Fruit fly (Drosophila melanogaster) whole organism, embryonic: ENCODE data around the gene CG10948.

Source experiments
- Ada2b ChIP-seq: fragments of 200-800 bp; sonication (Bioruptor generic); IDR thresholded peaks from 2 replicates; pipeline ENCODE4 v1.3.6; 2022; ENCODE audit warnings: missing biosample characterization, missing genetic modification characterization
- Blimp-1 ChIP-seq: fragments of 200-800 bp; sonication (Bioruptor generic); optimal IDR thresholded peaks from 3 replicates; lab custom pipeline; 2018; ENCODE audit warnings: missing biosample characterization, missing genetic modification characterization, mild to moderate bottlenecking, moderate library complexity, missing genetic modification reagents
- BtbVII ChIP-seq: fragments of 200-800 bp; sonication (Bioruptor generic); optimal IDR thresholded peaks from 3 replicates; lab custom pipeline; 2017; ENCODE audit warnings: missing biosample characterization, mild to moderate bottlenecking, missing genetic modification characterization
- CG10147 ChIP-seq: fragments of 200-800 bp; sonication (Bioruptor generic); optimal IDR thresholded peaks from 2 replicates; lab custom pipeline; 2019; ENCODE audit warnings: missing biosample characterization, mild to moderate bottlenecking, missing genetic modification characterization, moderate library complexity
- CG11696 ChIP-seq: fragments of 200-800 bp; sonication (Bioruptor generic); IDR thresholded peaks from 2 replicates; pipeline ENCODE4 v1.3.6; 2022; ENCODE audit warnings: missing biosample characterization, missing genetic modification characterization
- CG14667 ChIP-seq: fragments of 200-800 bp; sonication (Bioruptor generic); IDR thresholded peaks from 2 replicates; pipeline ENCODE4 v1.3.6; 2022; ENCODE audit warnings: missing biosample characterization, missing genetic modification characterization
- CG15514 ChIP-seq: fragments of 200-800 bp; sonication (Bioruptor generic); optimal IDR thresholded peaks from 3 replicates; lab custom pipeline; 2017; ENCODE audit warnings: missing biosample characterization, missing genetic modification characterization, mild to moderate bottlenecking, moderate library complexity, missing genetic modification reagents
- CG16779 ChIP-seq: fragments of 200-800 bp; sonication (Bioruptor generic); IDR thresholded peaks from 2 replicates; pipeline ENCODE4 v1.3.6; 2022; ENCODE audit warnings: missing biosample characterization, missing genetic modification characterization
- CG17359 ChIP-seq: fragments of 200-800 bp; sonication (Bioruptor generic); optimal IDR thresholded peaks from 3 replicates; lab custom pipeline; 2018; ENCODE audit warnings: missing biosample characterization, mild to moderate bottlenecking, missing genetic modification characterization, moderate library complexity
- CG17385 ChIP-seq: fragments of 200-800 bp; sonication (Bioruptor generic); optimal IDR thresholded peaks from 3 replicates; lab custom pipeline; 2018; ENCODE audit warnings: missing biosample characterization, mild to moderate bottlenecking, missing genetic modification characterization
- CG2875 ChIP-seq: fragments of 200-800 bp; sonication (Bioruptor generic); optimal IDR thresholded peaks from 2 replicates; lab custom pipeline; 2017; ENCODE audit warnings: missing biosample characterization, mild to moderate bottlenecking, missing genetic modification characterization, missing genetic modification reagents
- CG32532 ChIP-seq: fragments of 200-800 bp; sonication (Bioruptor generic); IDR thresholded peaks from 2 replicates; pipeline ENCODE4 v1.3.6; 2022; ENCODE audit warnings: missing biosample characterization, missing genetic modification characterization
- CG32767 ChIP-seq: fragments of 200-800 bp; sonication (Bioruptor generic); IDR thresholded peaks from 2 replicates; pipeline ENCODE4 v1.3.6; 2022; ENCODE audit warnings: missing biosample characterization, missing genetic modification characterization
- CG3726 ChIP-seq: fragments of 200-800 bp; sonication (Bioruptor generic); IDR thresholded peaks from 3 replicates; pipeline ENCODE4, ENCODE4 v1.3.6; 2022; ENCODE audit warnings: missing biosample characterization, missing genetic modification characterization
- CG3847 ChIP-seq: fragments of 200-800 bp; sonication (Bioruptor generic); IDR thresholded peaks from 2 replicates; pipeline ENCODE4 v1.3.6; 2022; ENCODE audit warnings: missing biosample characterization, missing genetic modification characterization
- CG6791 ChIP-seq: fragments of 200-800 bp; sonication (Bioruptor generic); IDR thresholded peaks from 3 replicates; pipeline ENCODE4 v1.3.6; 2022; ENCODE audit warnings: missing biosample characterization, missing genetic modification characterization; ENCODE audit not compliant: partially characterized antibody
- CG7271 ChIP-seq: fragments of 200-800 bp; sonication (Bioruptor generic); optimal IDR thresholded peaks from 2 replicates; lab custom pipeline; 2018; ENCODE audit warnings: missing biosample characterization, mild to moderate bottlenecking, missing genetic modification characterization, moderate library complexity
- CG7745 ChIP-seq: fragments of 200-800 bp; sonication (Bioruptor generic); optimal IDR thresholded peaks from 2 replicates; lab custom pipeline; 2018; ENCODE audit warnings: missing biosample characterization, mild to moderate bottlenecking, missing genetic modification characterization, moderate library complexity
- CG7963 ChIP-seq: fragments of 200-800 bp; sonication (Bioruptor generic); IDR thresholded peaks from 3 replicates; pipeline ENCODE4 v1.3.6; 2022; ENCODE audit warnings: missing biosample characterization, missing genetic modification characterization; ENCODE audit not compliant: partially characterized antibody
- CTCF ChIP-seq: fragments of 200-800 bp; sonication (Bioruptor generic); optimal IDR thresholded peaks from 2 replicates; lab custom pipeline; 2017; ENCODE audit warnings: missing biosample characterization, mild to moderate bottlenecking, missing genetic modification characterization, moderate library complexity
- CoRest ChIP-seq: fragments of 200-800 bp; sonication (Bioruptor generic); optimal IDR thresholded peaks from 3 replicates; lab custom pipeline; 2018; ENCODE audit warnings: missing biosample characterization, mild to moderate bottlenecking, missing genetic modification characterization, moderate library complexity
- Deaf1 ChIP-seq: fragments of 200-800 bp; optimal IDR thresholded peaks from 3 replicates; lab custom pipeline; 2019; ENCODE audit warnings: missing biosample characterization, mild to moderate bottlenecking, missing genetic modification characterization, moderate library complexity
- Dll ChIP-seq: fragments of 200-800 bp; sonication (Bioruptor generic); IDR thresholded peaks from 4 replicates; pipeline ENCODE4 v1.3.6; 2022; ENCODE audit warnings: missing biosample characterization, missing genetic modification characterization; ENCODE audit not compliant: partially characterized antibody
- E2f1 ChIP-seq: fragments of 200-800 bp; sonication (Bioruptor generic); IDR thresholded peaks from 2 replicates; pipeline ENCODE4 v1.3.6; 2022; ENCODE audit warnings: missing biosample characterization, missing genetic modification characterization
- Ets65A ChIP-seq: fragments of 200-800 bp; sonication (Bioruptor generic); peaks from one replicate; lab custom pipeline; 2016; ENCODE audit warnings: missing biosample characterization, missing genetic modification characterization
- Lhr ChIP-seq: fragments of 200-800 bp; sonication (Bioruptor generic); optimal IDR thresholded peaks from 3 replicates; lab custom pipeline; 2017; ENCODE audit warnings: mild to moderate bottlenecking, missing biosample characterization, missing genetic modification reagents, missing genetic modification characterization
- Mad ChIP-seq: fragments of 200-800 bp; sonication (Bioruptor generic); optimal IDR thresholded peaks from 2 replicates; lab custom pipeline; 2016; ENCODE audit warnings: missing biosample characterization, missing genetic modification characterization
- Meics ChIP-seq: fragments of 200-800 bp; sonication (Bioruptor generic); optimal IDR thresholded peaks from 2 replicates; lab custom pipeline; 2017; ENCODE audit warnings: missing biosample characterization, mild to moderate bottlenecking, missing genetic modification characterization
- Spps ChIP-seq: fragments of 200-800 bp; sonication (Bioruptor generic); optimal IDR thresholded peaks from 2 replicates; lab custom pipeline; 2018; ENCODE audit warnings: missing biosample characterization, mild to moderate bottlenecking, missing genetic modification characterization
- Vsx1 ChIP-seq: fragments of 200-800 bp; sonication (Bioruptor generic); optimal IDR thresholded peaks from 2 replicates; lab custom pipeline; 2017; ENCODE audit warnings: missing biosample characterization, mild to moderate bottlenecking, missing genetic modification characterization, missing genetic modification reagents
- YL-1 ChIP-seq: fragments of 200-800 bp; sonication (Bioruptor generic); optimal IDR thresholded peaks from 3 replicates; lab custom pipeline; 2017; ENCODE audit warnings: missing biosample characterization, mild to moderate bottlenecking, missing genetic modification characterization
- ab ChIP-seq: fragments of 200-800 bp; sonication (Bioruptor generic); optimal IDR thresholded peaks from 2 replicates; lab custom pipeline; 2016; ENCODE audit warnings: missing biosample characterization, missing genetic modification characterization
- ap ChIP-seq: fragments of 200-800 bp; sonication (Bioruptor generic); IDR thresholded peaks from 2 replicates; pipeline ENCODE4 v1.3.6; 2022; ENCODE audit warnings: missing biosample characterization, missing genetic modification characterization
- crc ChIP-seq: fragments of 200-800 bp; sonication (Bioruptor generic); optimal IDR thresholded peaks from 2 replicates; lab custom pipeline; 2016; ENCODE audit warnings: missing biosample characterization, missing genetic modification characterization
- crol ChIP-seq: fragments of 200-800 bp; sonication (Bioruptor generic); IDR thresholded peaks from 2 replicates; pipeline ENCODE4 v1.3.6; 2022; ENCODE audit warnings: missing biosample characterization, missing genetic modification characterization
- danr ChIP-seq: fragments of 200-800 bp; sonication (Bioruptor generic); IDR thresholded peaks from 2 replicates; pipeline ENCODE4 v1.3.6; 2022; ENCODE audit warnings: missing biosample characterization, missing genetic modification characterization
- en ChIP-seq: fragments of 200-800 bp; sonication (Bioruptor generic); optimal IDR thresholded peaks from 2 replicates; lab custom pipeline; 2016; ENCODE audit warnings: missing biosample characterization, missing genetic modification characterization
- grau ChIP-seq: fragments of 200-800 bp; optimal IDR thresholded peaks from 3 replicates; lab custom pipeline; 2019; ENCODE audit warnings: missing biosample characterization, mild to moderate bottlenecking, missing genetic modification characterization, moderate library complexity
- hbn ChIP-seq: fragments of 200-800 bp; sonication (Bioruptor generic); IDR thresholded peaks from 2 replicates; pipeline ENCODE4 v1.3.6; 2022; ENCODE audit warnings: missing biosample characterization, missing genetic modification characterization; ENCODE audit not compliant: partially characterized antibody
- hth ChIP-seq: fragments of >200 bp; optimal IDR thresholded peaks from 2 replicates; lab custom pipeline; 2017; ENCODE audit warnings: inconsistent platforms
- kni ChIP-seq: fragments of 200-800 bp; sonication (Bioruptor generic); optimal IDR thresholded peaks from 3 replicates; lab custom pipeline; 2017; ENCODE audit warnings: mild to moderate bottlenecking, missing biosample characterization, missing genetic modification reagents, missing genetic modification characterization
- knrl ChIP-seq: fragments of 200-800 bp; sonication (Bioruptor generic); IDR thresholded peaks from 3 replicates; pipeline ENCODE4 v1.3.6; 2022; ENCODE audit warnings: missing biosample characterization, missing genetic modification characterization; ENCODE audit not compliant: partially characterized antibody
- maf-S ChIP-seq: fragments of 200-800 bp; sonication (Bioruptor generic); optimal IDR thresholded peaks from 2 replicates; lab custom pipeline; 2016; ENCODE audit warnings: missing biosample characterization, missing genetic modification characterization
- phol ChIP-seq: fragments of 200-800 bp; sonication (Bioruptor generic); optimal IDR thresholded peaks from 3 replicates; lab custom pipeline; 2018; ENCODE audit warnings: missing biosample characterization, mild to moderate bottlenecking, missing genetic modification characterization, moderate library complexity
- prd ChIP-seq, 3 experiments: fragments of >200 bp in 2 of 3; fragments of 200-800 bp in 1 of 3; sonication (Bioruptor generic) in 1 of 3; optimal IDR thresholded peaks in 2 of 3; IDR thresholded peaks in 1 of 3; 2 replicates in 2 of 3; 3 replicates in 1 of 3; pipeline versions ENCODE4 v1.3.6 to Lab custom; 2017 to 2022; ENCODE audit warnings: missing biosample characterization in 1 of 3, missing genetic modification characterization in 1 of 3
- run ChIP-seq: fragments of 200-800 bp; sonication (Bioruptor generic); optimal IDR thresholded peaks from 3 replicates; lab custom pipeline; 2018; ENCODE audit warnings: missing biosample characterization, mild to moderate bottlenecking, missing genetic modification characterization
- sd ChIP-seq: fragments of 200-800 bp; sonication (Bioruptor generic); optimal IDR thresholded peaks from 3 replicates; lab custom pipeline; 2018; ENCODE audit warnings: missing biosample characterization, mild to moderate bottlenecking, missing genetic modification characterization, moderate library complexity
- slbo ChIP-seq: fragments of 200-800 bp; sonication (Bioruptor generic); IDR thresholded peaks from 2 replicates; pipeline ENCODE4 v1.3.6; 2022; ENCODE audit warnings: missing biosample characterization, missing genetic modification characterization
- tap ChIP-seq: fragments of 200-800 bp; optimal IDR thresholded peaks from 3 replicates; lab custom pipeline; 2019; ENCODE audit warnings: missing biosample characterization, mild to moderate bottlenecking, missing genetic modification characterization, moderate library complexity
- tx ChIP-seq: fragments of 200-800 bp; sonication (Bioruptor generic); optimal IDR thresholded peaks from 2 replicates; lab custom pipeline; 2016; ENCODE audit warnings: missing biosample characterization, missing genetic modification characterization
- zfh1 ChIP-seq: fragments of 200-800 bp; sonication (Bioruptor generic); IDR thresholded peaks from 3 replicates; pipeline ENCODE4 v1.3.6; 2022; ENCODE audit warnings: missing biosample characterization, missing genetic modification characterization

Gene CG10948

DNA sequence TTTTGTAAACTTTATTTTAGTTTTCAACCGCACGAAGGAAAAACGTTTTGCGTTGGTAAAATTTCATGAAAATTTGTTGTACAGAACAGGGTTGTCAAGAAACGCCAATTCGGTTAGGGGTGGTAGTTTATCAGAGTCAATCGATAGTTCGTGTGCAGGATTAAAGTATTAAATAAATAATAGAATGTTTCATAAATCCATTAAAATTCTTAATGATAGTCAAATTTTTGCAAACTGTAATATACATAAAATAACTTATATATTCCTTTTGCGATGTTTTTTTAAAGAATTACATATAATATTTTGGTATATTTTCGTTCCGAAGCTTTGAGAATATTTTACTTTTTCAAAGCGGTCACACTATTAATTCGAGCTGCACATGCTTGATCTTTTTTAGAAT lies 36.0 kb downstream of the CG10948 start, which contains the start of the genes Sf3a2 and CG42588 (continued):
- TF ChIP-seq run: no peak
- TF ChIP-seq sd (tag; lab: Kevin White, UChicago): no peak
- TF ChIP-seq CTCF (GFP tag; lab: Kevin White, UChicago): no peak
- peak; percentile 94 for TF ChIP-seq slbo (GFP tag; lab: Robert Waterston, UW)
- peak; percentile 70 for TF ChIP-seq zfh1
- peak; percentile 48 for TF ChIP-seq tap (tag; lab: Kevin White, UChicago)
- TF ChIP-seq CG11696 (GFP tag; lab: Robert Waterston, UW): no peak
- TF ChIP-seq CG32767 (GFP tag; lab: Robert Waterston, UW): peak; percentile 63
- no peak for TF ChIP-seq crol
- TF ChIP-seq kni (GFP tag; lab: Kevin White, UChicago): no peak
- TF ChIP-seq ab (GFP tag; lab: Kevin White, UChicago): no peak
- no peak for TF ChIP-seq BtbVII (GFP tag; lab: Kevin White, UChicago)
- TF ChIP-seq Mad (GFP tag; lab: Kevin White, UChicago): peak; percentile 21
- TF ChIP-seq CG14667 (GFP tag; lab: Robert Waterston, UW): no peak; the same call in 1 of the 2 replicates
- peak; percentile 30; the same call in 1 of the 2 replicates for TF ChIP-seq ap (GFP tag; lab: Robert Waterston, UW)
- TF ChIP-seq Ets65A (GFP tag; lab: Kevin White, UChicago): peak; percentile 96
- TF ChIP-seq en (GFP tag; lab: Kevin White, UChicago): no peak
- no peak for TF ChIP-seq CG17385 (GFP tag; lab: Kevin White, UChicago)
- peak; percentile 85 for TF ChIP-seq YL-1 (GFP tag; lab: Kevin White, UChicago)
- TF ChIP-seq hbn (GFP tag; lab: Robert Waterston, UW): peak; percentile 80
- TF ChIP-seq Spps (tag; lab: Kevin White, UChicago): peak; percentile 26
- peak; percentile 63 for TF ChIP-seq E2f1 (GFP tag; lab: Robert Waterston, UW)
- TF ChIP-seq CG3726: peak; percentile 37; the same call in 2 of the 3 replicates
- no peak for TF ChIP-seq hth
- TF ChIP-seq CG6791 (GFP tag; lab: Robert Waterston, UW): no peak; the same call in 1 of the 3 replicates
- no peak for TF ChIP-seq CG2875 (GFP tag; lab: Kevin White, UChicago)
- TF ChIP-seq CG15514 (GFP tag; lab: Kevin White, UChicago): peak; percentile 61
- peak; percentile 58 for TF ChIP-seq Ada2b (GFP tag; lab: Robert Waterston, UW)
- TF ChIP-seq Deaf1 (tag; lab: Kevin White, UChicago): no peak
- TF ChIP-seq CG17359 (tag; lab: Kevin White, UChicago): peak; percentile 48
- TF ChIP-seq knrl: peak; percentile 86
- peak; percentile 49 for TF ChIP-seq Meics
- peak; percentile 59 for TF ChIP-seq Blimp-1
- TF ChIP-seq CG10147: no peak
- TF ChIP-seq Vsx1 (GFP tag; lab: Kevin White, UChicago): no peak
- TF ChIP-seq maf-S (GFP tag; lab: Kevin White, UChicago): no peak
- TF ChIP-seq CG7745: no peak
- TF ChIP-seq prd (optimal IDR thresholded peaks at IDR 0.05; lab: Kevin White, UChicago): no peak
- TF ChIP-seq prd (GFP tag; IDR thresholded peaks at IDR 0.05; lab: Robert Waterston, UW): peak; percentile 83; the same call in 2 of the 3 replicates
- peak; percentile 34; the same call in 1 of the 2 replicates for TF ChIP-seq danr (GFP tag; lab: Robert Waterston, UW)
- peak; percentile 87 for TF ChIP-seq CG32532 (GFP tag; lab: Robert Waterston, UW)
- TF ChIP-seq CG7963: peak; percentile 40; the same call in 1 of the 3 replicates
- TF ChIP-seq grau (tag; lab: Kevin White, UChicago): peak; percentile 76
- peak; percentile 77 for TF ChIP-seq CoRest (tag; lab: Kevin White, UChicago)
- TF ChIP-seq Lhr (GFP tag; lab: Kevin White, UChicago): no peak
- peak; percentile 83 for TF ChIP-seq CG3847 (GFP tag; lab: Robert Waterston, UW)
- TF ChIP-seq tx (GFP tag; lab: Kevin White, UChicago): peak; percentile 10
- no peak for TF ChIP-seq CG7271 (tag; lab: Kevin White, UChicago)
- no peak for TF ChIP-seq CG16779 (GFP tag; lab: Robert Waterston, UW)
- peak; percentile 76 for TF ChIP-seq phol (tag; lab: Kevin White, UChicago)
- TF ChIP-seq crc (GFP tag; lab: Kevin White, UChicago): no peak
- TF ChIP-seq Dll: peak; percentile 93
